Fruit fly (Drosophila melanogaster) whole organism, embryonic: ENCODE measurements around the gene CG17660.

Experiments
- Blimp-1 ChIP-seq: fragments of 200-800 bp; sonication (Bioruptor generic); optimal IDR thresholded peaks from 3 replicates; lab custom pipeline; 2018; ENCODE audit warnings: missing biosample characterization, missing genetic modification characterization, mild to moderate bottlenecking, moderate library complexity, missing genetic modification reagents
- CG11085 ChIP-seq: fragments of 200-800 bp; sonication (Bioruptor generic); IDR thresholded peaks from 2 replicates; pipeline ENCODE4 v1.3.6; 2022; ENCODE audit warnings: missing biosample characterization, missing genetic modification characterization
- CG11504 ChIP-seq: fragments of 200-800 bp; sonication (Bioruptor generic); optimal IDR thresholded peaks from 3 replicates; lab custom pipeline; 2019; ENCODE audit warnings: missing biosample characterization, mild to moderate bottlenecking, missing genetic modification characterization, moderate library complexity
- CG12299 ChIP-seq: fragments of 200-800 bp; sonication (Bioruptor generic); optimal IDR thresholded peaks from 2 replicates; lab custom pipeline; 2018; ENCODE audit warnings: missing biosample characterization, mild to moderate bottlenecking, missing genetic modification characterization
- CG13296 ChIP-seq: fragments of 200-800 bp; sonication (Bioruptor generic); optimal IDR thresholded peaks from 3 replicates; lab custom pipeline; 2018; ENCODE audit warnings: missing biosample characterization, mild to moderate bottlenecking, missing genetic modification characterization
- CG13424 ChIP-seq: fragments of 200-800 bp; sonication (Bioruptor generic); optimal IDR thresholded peaks from 2 replicates; lab custom pipeline; 2019; ENCODE audit warnings: missing biosample characterization, mild to moderate bottlenecking, missing genetic modification characterization, moderate library complexity
- CG17568 ChIP-seq: fragments of 200-800 bp; sonication (Bioruptor generic); optimal IDR thresholded peaks from 2 replicates; lab custom pipeline; 2018; ENCODE audit warnings: missing biosample characterization, mild to moderate bottlenecking, missing genetic modification characterization, moderate library complexity
- CG18599 ChIP-seq: fragments of 200-800 bp; sonication (Bioruptor generic); optimal IDR thresholded peaks from 3 replicates; lab custom pipeline; 2017; ENCODE audit warnings: missing biosample characterization, missing genetic modification characterization, mild to moderate bottlenecking, moderate library complexity, missing genetic modification reagents
- CG2712 ChIP-seq: fragments of 200-800 bp; optimal IDR thresholded peaks from 3 replicates; lab custom pipeline; 2019; ENCODE audit warnings: missing biosample characterization, mild to moderate bottlenecking, missing genetic modification characterization, moderate library complexity
- CG2875 ChIP-seq: fragments of 200-800 bp; sonication (Bioruptor generic); optimal IDR thresholded peaks from 2 replicates; lab custom pipeline; 2017; ENCODE audit warnings: missing biosample characterization, mild to moderate bottlenecking, missing genetic modification characterization, missing genetic modification reagents
- CG3065 ChIP-seq: fragments of 200-800 bp; sonication (Bioruptor generic); optimal IDR thresholded peaks from 2 replicates; lab custom pipeline; 2016; ENCODE audit warnings: missing biosample characterization, missing genetic modification characterization
- CG31441 ChIP-seq: fragments of 200-800 bp; sonication (Bioruptor generic); IDR thresholded peaks from 2 replicates; pipeline ENCODE4 v1.3.6; 2022; ENCODE audit warnings: missing biosample characterization, missing genetic modification characterization
- CG34224 ChIP-seq: fragments of 200-800 bp; sonication (Bioruptor generic); IDR thresholded peaks from 3 replicates; pipeline ENCODE4 v1.3.6; 2022; ENCODE audit warnings: missing biosample characterization, missing genetic modification characterization; ENCODE audit not compliant: partially characterized antibody
- CG8290 ChIP-seq, 3 experiments: fragments of 200-800 bp; sonication (Bioruptor generic); optimal IDR thresholded peaks; 2 replicates each; lab custom pipeline; 2016 to 2019; ENCODE audit warnings: missing biosample characterization in 3 of 3, missing genetic modification characterization in 3 of 3, mild to moderate bottlenecking in 2 of 3, moderate library complexity in 1 of 3
- CG9215 ChIP-seq: fragments of 200-800 bp; sonication (Bioruptor generic); IDR thresholded peaks from 2 replicates; pipeline ENCODE4 v1.3.6; 2022; ENCODE audit warnings: missing biosample characterization, missing genetic modification characterization
- CkIIα-i1 ChIP-seq: fragments of 200-800 bp; sonication (Bioruptor generic); IDR thresholded peaks from 2 replicates; pipeline ENCODE4 v1.3.6; 2022; ENCODE audit warnings: missing biosample characterization, missing genetic modification characterization
- Dek ChIP-seq: fragments of 200-800 bp; sonication (Bioruptor generic); optimal IDR thresholded peaks from 3 replicates; lab custom pipeline; 2019; ENCODE audit warnings: missing biosample characterization, mild to moderate bottlenecking, missing genetic modification characterization, moderate library complexity
- Dref ChIP-seq: fragments of 200-800 bp; sonication (Bioruptor generic); IDR thresholded peaks from 2 replicates; pipeline ENCODE4 v1.3.6; 2022; ENCODE audit warnings: missing biosample characterization, missing genetic modification characterization
- Gug ChIP-seq: fragments of 200-800 bp; sonication (Bioruptor generic); IDR thresholded peaks from 4 replicates; pipeline ENCODE4 v1.3.6; 2022; ENCODE audit warnings: missing biosample characterization, missing genetic modification characterization
- Nf-YC ChIP-seq: fragments of 200-800 bp; optimal IDR thresholded peaks from 3 replicates; lab custom pipeline; 2019; ENCODE audit warnings: missing biosample characterization, mild to moderate bottlenecking, missing genetic modification characterization, moderate library complexity
- Oaz ChIP-seq: fragments of 200-800 bp; sonication (Bioruptor generic); IDR thresholded peaks from 2 replicates; pipeline ENCODE4 v1.3.6; 2022; ENCODE audit warnings: missing biosample characterization, missing genetic modification characterization
- Oli ChIP-seq: fragments of 200-800 bp; sonication (Bioruptor generic); optimal IDR thresholded peaks from 2 replicates; lab custom pipeline; 2018; ENCODE audit warnings: missing biosample characterization, mild to moderate bottlenecking, missing genetic modification characterization, moderate library complexity
- PHDP ChIP-seq: fragments of 200-800 bp; sonication (Bioruptor generic); optimal IDR thresholded peaks from 3 replicates; lab custom pipeline; 2018; ENCODE audit warnings: missing biosample characterization, mild to moderate bottlenecking, missing genetic modification characterization, moderate library complexity
- Sin3A ChIP-seq: fragments of >200 bp; optimal IDR thresholded peaks from 2 replicates; lab custom pipeline; 2018
- Sox102F ChIP-seq: fragments of 200-800 bp; sonication (Bioruptor generic); optimal IDR thresholded peaks from 2 replicates; lab custom pipeline; 2018; ENCODE audit warnings: missing biosample characterization, mild to moderate bottlenecking, missing genetic modification characterization, moderate library complexity
- Tbp ChIP-seq: fragments of >200 bp; optimal IDR thresholded peaks from 2 replicates; lab custom pipeline; 2018; ENCODE audit warnings: missing biosample characterization, missing genetic modification characterization
- Usf ChIP-seq: fragments of 200-800 bp; sonication (Bioruptor generic); optimal IDR thresholded peaks from 2 replicates; lab custom pipeline; 2017; ENCODE audit warnings: missing genotype, missing biosample characterization, missing genetic modification characterization
- ab ChIP-seq: fragments of 200-800 bp; sonication (Bioruptor generic); optimal IDR thresholded peaks from 2 replicates; lab custom pipeline; 2016; ENCODE audit warnings: missing biosample characterization, missing genetic modification characterization
- al ChIP-seq: fragments of 200-800 bp; sonication (Bioruptor generic); IDR thresholded peaks from 2 replicates; pipeline ENCODE4 v1.3.6; 2022; ENCODE audit warnings: missing biosample characterization, missing genetic modification characterization
- ato ChIP-seq: fragments of 200-800 bp; sonication (Bioruptor generic); IDR thresholded peaks from 2 replicates; pipeline ENCODE4 v1.3.6; 2022; ENCODE audit warnings: missing biosample characterization, missing genetic modification characterization; ENCODE audit not compliant: partially characterized antibody
- br ChIP-seq: fragments of >200 bp; optimal IDR thresholded peaks from 2 replicates; lab custom pipeline; 2017
- cato ChIP-seq: fragments of 200-800 bp; sonication (Bioruptor generic); optimal IDR thresholded peaks from 2 replicates; lab custom pipeline; 2016; ENCODE audit warnings: missing biosample characterization, missing genetic modification characterization, borderline replicate concordance
- caup ChIP-seq: fragments of 200-800 bp; sonication (Bioruptor generic); optimal IDR thresholded peaks from 3 replicates; lab custom pipeline; 2017; ENCODE audit warnings: missing biosample characterization, mild to moderate bottlenecking, missing genetic modification characterization, moderate library complexity; ENCODE audit not compliant: severe bottlenecking
- dati ChIP-seq: fragments of 200-800 bp; sonication (Bioruptor generic); IDR thresholded peaks from 2 replicates; pipeline ENCODE4 v1.3.6; 2022; ENCODE audit warnings: missing biosample characterization, missing genetic modification characterization
- ewg ChIP-seq: fragments of 200-800 bp; sonication (Bioruptor generic); optimal IDR thresholded peaks from 3 replicates; lab custom pipeline; 2017; ENCODE audit warnings: mild to moderate bottlenecking, missing biosample characterization, missing genetic modification reagents, missing genetic modification characterization
- exex ChIP-seq: fragments of 200-800 bp; sonication (Bioruptor generic); optimal IDR thresholded peaks from 4 replicates; lab custom pipeline; 2018; ENCODE audit warnings: missing biosample characterization, mild to moderate bottlenecking, missing genetic modification characterization, moderate library complexity
- fd96Cb ChIP-seq: fragments of 200-800 bp; sonication (Bioruptor generic); optimal IDR thresholded peaks from 2 replicates; lab custom pipeline; 2018; ENCODE audit warnings: missing biosample characterization, mild to moderate bottlenecking, missing genetic modification characterization, moderate library complexity
- ftz-f1 ChIP-seq: fragments of 200-800 bp; sonication (Bioruptor generic); optimal IDR thresholded peaks from 2 replicates; lab custom pipeline; 2016; ENCODE audit warnings: missing biosample characterization, missing genetic modification characterization
- gt ChIP-seq: fragments of 200-800 bp; sonication (Bioruptor generic); IDR thresholded peaks from 2 replicates; pipeline ENCODE4 v1.3.6; 2022; ENCODE audit warnings: missing biosample characterization, missing genetic modification characterization
- ind ChIP-seq: fragments of 200-800 bp; sonication (Bioruptor generic); optimal IDR thresholded peaks from 3 replicates; lab custom pipeline; 2016; ENCODE audit warnings: missing biosample characterization, missing genetic modification characterization
- jing ChIP-seq: fragments of 200-800 bp; sonication (Bioruptor generic); optimal IDR thresholded peaks from 2 replicates; lab custom pipeline; 2018; ENCODE audit warnings: missing biosample characterization, mild to moderate bottlenecking, missing genetic modification characterization
- lola ChIP-seq, 3 experiments: fragments of >200 bp in 2 of 3; fragments of 200-800 bp in 1 of 3; sonication (Bioruptor generic) in 1 of 3; optimal IDR thresholded peaks; 2 replicates each; lab custom pipeline; 2017 to 2019; ENCODE audit warnings: missing biosample characterization in 3 of 3, missing genetic modification characterization in 3 of 3, mild to moderate bottlenecking in 1 of 3, moderate library complexity in 1 of 3
- mirr ChIP-seq: fragments of 200-800 bp; sonication (Bioruptor generic); optimal IDR thresholded peaks from 3 replicates; lab custom pipeline; 2018; ENCODE audit warnings: missing biosample characterization, mild to moderate bottlenecking, missing genetic modification characterization
- nom ChIP-seq: fragments of 200-800 bp; sonication (Bioruptor generic); optimal IDR thresholded peaks from 2 replicates; lab custom pipeline; 2017; ENCODE audit warnings: missing biosample characterization, missing genetic modification characterization, mild to moderate bottlenecking, moderate library complexity, missing genetic modification reagents
- oc ChIP-seq: fragments of 200-800 bp; sonication (Bioruptor generic); optimal IDR thresholded peaks from 2 replicates; lab custom pipeline; 2018; ENCODE audit warnings: missing biosample characterization, mild to moderate bottlenecking, missing genetic modification characterization, moderate library complexity
- ranshi ChIP-seq: fragments of 200-800 bp; sonication (Bioruptor generic); IDR thresholded peaks from 2 replicates; pipeline ENCODE4 v1.3.6; 2022; ENCODE audit warnings: missing biosample characterization, missing genetic modification characterization
- so ChIP-seq: fragments of 200-800 bp; sonication (Bioruptor generic); IDR thresholded peaks from 3 replicates; pipeline ENCODE4 v1.3.6; 2022; ENCODE audit warnings: missing biosample characterization, missing genetic modification characterization
- tna ChIP-seq: fragments of 200-800 bp; sonication (Bioruptor generic); IDR thresholded peaks from 2 replicates; pipeline ENCODE4 v1.3.6; 2022; ENCODE audit warnings: missing biosample characterization, missing genetic modification characterization; ENCODE audit not compliant: partially characterized antibody
- toy ChIP-seq: fragments of 200-800 bp; sonication (Bioruptor generic); IDR thresholded peaks from 2 replicates; pipeline ENCODE4 v1.3.6; 2022; ENCODE audit warnings: missing biosample characterization, missing genetic modification characterization

CG17660 gene

dm6 chr2L:1723135-1723936 lies 13.1 kb upstream of the CG17660 start (continued):
- no peak for TF ChIP-seq tna (GFP tag; lab: Robert Waterston, UW)
- peak; percentile 1 for TF ChIP-seq ind (GFP tag; lab: Kevin White, UChicago)
- TF ChIP-seq CG2712 (tag; lab: Kevin White, UChicago) = peak; percentile 24
- TF ChIP-seq CG34224 = no peak
- TF ChIP-seq CG2875 (GFP tag; lab: Kevin White, UChicago) = peak; percentile 10
- no peak for TF ChIP-seq CG17568 (GFP tag; lab: Kevin White, UChicago)
- TF ChIP-seq CG9215 = no peak
- no peak for TF ChIP-seq Tbp (GFP tag; lab: Kevin White, UChicago)
- no peak for TF ChIP-seq CG3065
- no peak for TF ChIP-seq ranshi (GFP tag; lab: Robert Waterston, UW)
- peak in 1 of 3 experiments; percentile 22 for TF ChIP-seq lola (GFP tag; optimal IDR thresholded peaks at IDR 0.05; lab: Kevin White, UChicago)
- TF ChIP-seq jing = no peak
- TF ChIP-seq CG13424 = peak; percentile 14
- TF ChIP-seq so (GFP tag; lab: Robert Waterston, UW) = no peak
- TF ChIP-seq ato (GFP tag; lab: Robert Waterston, UW) = no peak
- no peak for TF ChIP-seq Gug (GFP tag; lab: Robert Waterston, UW)
- no peak for TF ChIP-seq Dref (GFP tag; lab: Robert Waterston, UW)
- TF ChIP-seq oc = no peak
- no peak for TF ChIP-seq CkIIα-i1 (GFP tag; lab: Robert Waterston, UW)
- no peak; the same call in 1 of the 2 replicates for TF ChIP-seq CG31441 (GFP tag; lab: Robert Waterston, UW)
- TF ChIP-seq CG8290 (GFP tag; optimal IDR thresholded peaks at IDR 0.05; lab: Kevin White, UChicago) = no peak
- peak in 1 of 2 experiments; percentile 34 for TF ChIP-seq CG8290 (tag; optimal IDR thresholded peaks at IDR 0.05; lab: Kevin White, UChicago)
- no peak for TF ChIP-seq ftz-f1 (GFP tag; lab: Kevin White, UChicago)
- peak; percentile 7 for TF ChIP-seq Nf-YC (tag; lab: Kevin White, UChicago)
- TF ChIP-seq ewg = no peak
- no peak for TF ChIP-seq Usf (GFP tag; lab: Kevin White, UChicago)
- no peak for TF ChIP-seq caup (GFP tag; lab: Kevin White, UChicago)
- TF ChIP-seq Blimp-1 (GFP tag; lab: Kevin White, UChicago) = peak; percentile 55
- TF ChIP-seq ab (GFP tag; lab: Kevin White, UChicago) = no peak
- TF ChIP-seq CG12299 (tag; lab: Kevin White, UChicago) = no peak
- peak; percentile 69 for TF ChIP-seq exex (tag; lab: Kevin White, UChicago)
- peak; percentile 44 for TF ChIP-seq PHDP
- no peak for TF ChIP-seq Oli (tag; lab: Kevin White, UChicago)
- TF ChIP-seq nom (GFP tag; lab: Kevin White, UChicago) = peak; percentile 36
- no peak for TF ChIP-seq CG13296 (GFP tag; lab: Kevin White, UChicago)
- TF ChIP-seq CG11085 (GFP tag; lab: Robert Waterston, UW) = no peak
- TF ChIP-seq mirr = no peak
- no peak for TF ChIP-seq br (lab: Kevin White, UChicago)
- peak; percentile 46 for TF ChIP-seq CG18599 (GFP tag; lab: Kevin White, UChicago)
- TF ChIP-seq Oaz (GFP tag; lab: Robert Waterston, UW) = no peak
- TF ChIP-seq dati (GFP tag; lab: Robert Waterston, UW) = no peak
- no peak for TF ChIP-seq toy (GFP tag; lab: Robert Waterston, UW)
- no peak for TF ChIP-seq fd96Cb
- TF ChIP-seq CG11504 = peak; percentile 43
- no peak for TF ChIP-seq Dek (tag; lab: Kevin White, UChicago)
- peak; percentile 23 for TF ChIP-seq Sox102F (GFP tag; lab: Kevin White, UChicago)
- TF ChIP-seq Sin3A (lab: Kevin White, UChicago) = no peak
- no peak for TF ChIP-seq gt (GFP tag; lab: Robert Waterston, UW)
- peak; percentile 9 for TF ChIP-seq cato (GFP tag; lab: Kevin White, UChicago)
- no peak for TF ChIP-seq al
